Worm (Caenorhabditis elegans) whole organism, early embryonic: ENCODE measurements around the gene unc-43.

ENCODE experiments used
- B0310.2 ChIP-seq: sonication (generic microtip); optimal IDR thresholded peaks from 2 replicates; lab custom pipeline; 2016; ENCODE audit warnings: mild to moderate bottlenecking, missing genetic modification characterization, missing compliant biosample characterization
- F13C5.2 ChIP-seq: sonication (generic microtip); optimal IDR thresholded peaks from 2 replicates; lab custom pipeline; 2017; ENCODE audit warnings: mild to moderate bottlenecking, missing genetic modification characterization, inconsistent platforms, missing compliant biosample characterization
- aly-1 ChIP-seq: sonication (generic microtip); optimal IDR thresholded peaks from 2 replicates; lab custom pipeline; 2016; ENCODE audit warnings: missing genetic modification characterization, missing compliant biosample characterization
- ama-1 ChIP-seq: fragments of 150-350 bp; optimal IDR thresholded peaks from 2 replicates; lab custom pipeline; 2014
- ceh-13 ChIP-seq: fragments of 200-800 bp; sonication (Bioruptor generic); optimal IDR thresholded peaks from 2 replicates; lab custom pipeline; 2018; ENCODE audit warnings: mild to moderate bottlenecking, missing genetic modification characterization, missing compliant biosample characterization
- ceh-36 ChIP-seq: sonication (generic microtip); optimal IDR thresholded peaks from 2 replicates; lab custom pipeline; 2016; ENCODE audit warnings: missing genetic modification characterization, inconsistent platforms, missing compliant biosample characterization
- ets-7 ChIP-seq: sonication (generic microtip); optimal IDR thresholded peaks from 2 replicates; lab custom pipeline; 2016; ENCODE audit warnings: missing genotype, missing genetic modification characterization, missing compliant biosample characterization
- flt-1 ChIP-seq: fragments of 200-800 bp; sonication (Bioruptor generic); IDR thresholded peaks from 2 replicates; pipeline ENCODE4 v1.3.6; 2022; ENCODE audit warnings: missing genetic modification characterization, missing compliant biosample characterization
- hmbx-1 ChIP-seq: sonication (generic microtip); optimal IDR thresholded peaks from 2 replicates; lab custom pipeline; 2016; ENCODE audit warnings: mild to moderate bottlenecking, missing genetic modification characterization, missing compliant biosample characterization
- hmg-4 ChIP-seq: fragments of 200-800 bp; sonication (Bioruptor generic); optimal IDR thresholded peaks from 2 replicates; lab custom pipeline; 2018; ENCODE audit warnings: mild to moderate bottlenecking, missing genetic modification characterization, missing compliant biosample characterization
- hnd-1 ChIP-seq: sonication (generic microtip); optimal IDR thresholded peaks from 2 replicates; lab custom pipeline; 2016; ENCODE audit warnings: missing genetic modification characterization, missing compliant biosample characterization
- pes-1 ChIP-seq: fragments of 200-800 bp; sonication (Bioruptor generic); IDR thresholded peaks from 2 replicates; pipeline ENCODE4 v1.3.6; 2022; ENCODE audit warnings: missing genetic modification reagents, missing genetic modification characterization, missing compliant biosample characterization
- scrt-1 ChIP-seq: fragments of 200-800 bp; sonication (Bioruptor generic); IDR thresholded peaks from 2 replicates; pipeline ENCODE4 v1.3.6; 2022; ENCODE audit warnings: missing genetic modification characterization, missing compliant biosample characterization
- sea-1 ChIP-seq: fragments of 200-800 bp; sonication (Bioruptor generic); conservative IDR thresholded peaks from 2 replicates; pipeline ENCODE4 v1.3.6; 2022; ENCODE audit warnings: missing genetic modification characterization, missing compliant biosample characterization
- tbx-11 ChIP-seq: fragments of 200-800 bp; sonication (Bioruptor generic); IDR thresholded peaks from 2 replicates; pipeline ENCODE4 v1.3.6; 2022; ENCODE audit warnings: missing genetic modification characterization, missing compliant biosample characterization
- tbx-37 ChIP-seq: fragments of 200-800 bp; sonication (Bioruptor generic); conservative IDR thresholded peaks from 2 replicates; pipeline ENCODE4 v1.3.6; 2022; ENCODE audit warnings: missing genetic modification reagents, missing genetic modification characterization, missing compliant biosample characterization
- tra-4 ChIP-seq: sonication (generic microtip); optimal IDR thresholded peaks from 2 replicates; lab custom pipeline; 2017; ENCODE audit warnings: missing genetic modification characterization, missing compliant biosample characterization

unc-43 gene

ce11 chrIV:10345486-10345885 is 4.5 kb downstream of the unc-43 start:
- TF ChIP-seq sea-1 (GFP tag; lab: Robert Waterston, UW) (no peak), scrt-1 (GFP tag; lab: Robert Waterston, UW) (no peak)

ce11 chrIV:10344621-10345020 is 5.4 kb downstream of the unc-43 start:
- TF ChIP-seq pes-1 (GFP tag; lab: Robert Waterston, UW) (no peak), ceh-13 (GFP tag; lab: Kevin White, UChicago) (no peak), tbx-37 (GFP tag; lab: Robert Waterston, UW) (no peak), sea-1 (GFP tag; lab: Robert Waterston, UW) (no peak), hnd-1 (tag; lab: Kevin White, UChicago) (no peak), flt-1 (GFP tag; lab: Robert Waterston, UW) (no peak), ceh-36 (tag; lab: Kevin White, UChicago) (no peak), tbx-11 (GFP tag; lab: Robert Waterston, UW) (no peak), aly-1 (tag; lab: Kevin White, UChicago) (no peak), hmg-4 (GFP tag; lab: Kevin White, UChicago) (no peak), F13C5.2 (tag; lab: Kevin White, UChicago) (no peak), scrt-1 (GFP tag; lab: Robert Waterston, UW) (no peak), B0310.2 (tag; lab: Kevin White, UChicago) (no peak), hmbx-1 (tag; lab: Kevin White, UChicago) (no peak), ama-1 (lab: Kevin White, UChicago) (no peak), tra-4 (tag; lab: Kevin White, UChicago) (no peak), ets-7 (tag; lab: Kevin White, UChicago) (no peak)

ce11 chrIV:10342361-10342706 is 7.7 kb downstream of the unc-43 start:
- no peak for TF ChIP-seq sea-1 (GFP tag; lab: Robert Waterston, UW)
- TF ChIP-seq F13C5.2 (tag; lab: Kevin White, UChicago), result no peak
- no peak for TF ChIP-seq pes-1 (GFP tag; lab: Robert Waterston, UW)
- no peak for TF ChIP-seq aly-1 (tag; lab: Kevin White, UChicago)
- TF ChIP-seq scrt-1 (GFP tag; lab: Robert Waterston, UW), result no peak
- no peak for TF ChIP-seq ets-7 (tag; lab: Kevin White, UChicago)
- TF ChIP-seq tra-4 (tag; lab: Kevin White, UChicago), result no peak

- TF ChIP-seq hnd-1 (tag; lab: Kevin White, UChicago), result no peak
- TF ChIP-seq hmg-4 (GFP tag; lab: Kevin White, UChicago), result no peak
- TF ChIP-seq flt-1 (GFP tag; lab: Robert Waterston, UW), result no peak
- TF ChIP-seq aly-1 (tag; lab: Kevin White, UChicago), result no peak
- no peak for TF ChIP-seq tra-4 (tag; lab: Kevin White, UChicago)
- 0 out of 2 replicates have a peak, but pooled peaks have one; percentile 24 for TF ChIP-seq tbx-11 (GFP tag; lab: Robert Waterston, UW)
Measured at ce11 chrIV:10341618-10342360, 8.2 kb downstream of the unc-43 start.

DNA sequence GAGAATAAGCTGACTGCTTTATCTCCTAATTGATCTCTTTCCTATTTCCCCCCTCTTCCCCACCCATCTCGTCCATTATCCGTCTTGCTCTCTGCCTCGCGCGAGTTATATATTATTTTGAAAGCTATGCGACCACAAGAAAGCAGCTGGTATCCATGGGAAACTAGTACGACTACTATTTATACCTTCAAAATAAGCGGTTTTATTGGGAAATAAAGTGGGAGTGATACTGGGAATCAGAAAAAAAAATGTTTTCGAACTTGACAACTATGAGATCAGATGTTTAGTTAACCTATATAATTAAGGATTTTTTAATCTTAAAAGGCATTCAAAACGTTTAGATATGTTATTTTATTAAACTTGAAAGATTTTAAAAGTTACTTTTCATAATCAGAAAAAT is 10.3 kb downstream of the unc-43 start:
- no peak for TF ChIP-seq ceh-36 (tag; lab: Kevin White, UChicago)
- TF ChIP-seq F13C5.2 (tag; lab: Kevin White, UChicago), result no peak
- no peak for TF ChIP-seq hmbx-1 (tag; lab: Kevin White, UChicago)
- no peak for TF ChIP-seq tra-4 (tag; lab: Kevin White, UChicago)
- TF ChIP-seq tbx-11 (GFP tag; lab: Robert Waterston, UW), result no peak
- TF ChIP-seq aly-1 (tag; lab: Kevin White, UChicago), result no peak
- TF ChIP-seq hmg-4 (GFP tag; lab: Kevin White, UChicago), result no peak
- no peak for TF ChIP-seq B0310.2 (tag; lab: Kevin White, UChicago)
- TF ChIP-seq ama-1 (lab: Kevin White, UChicago), result no peak
- TF ChIP-seq ets-7 (tag; lab: Kevin White, UChicago), result no peak
- no peak for TF ChIP-seq hnd-1 (tag; lab: Kevin White, UChicago)
- no peak for TF ChIP-seq scrt-1 (GFP tag; lab: Robert Waterston, UW)
- TF ChIP-seq pes-1 (GFP tag; lab: Robert Waterston, UW), result no peak
- no peak for TF ChIP-seq flt-1 (GFP tag; lab: Robert Waterston, UW)
- TF ChIP-seq ceh-13 (GFP tag; lab: Kevin White, UChicago), result no peak
- no peak for TF ChIP-seq tbx-37 (GFP tag; lab: Robert Waterston, UW)

DNA sequence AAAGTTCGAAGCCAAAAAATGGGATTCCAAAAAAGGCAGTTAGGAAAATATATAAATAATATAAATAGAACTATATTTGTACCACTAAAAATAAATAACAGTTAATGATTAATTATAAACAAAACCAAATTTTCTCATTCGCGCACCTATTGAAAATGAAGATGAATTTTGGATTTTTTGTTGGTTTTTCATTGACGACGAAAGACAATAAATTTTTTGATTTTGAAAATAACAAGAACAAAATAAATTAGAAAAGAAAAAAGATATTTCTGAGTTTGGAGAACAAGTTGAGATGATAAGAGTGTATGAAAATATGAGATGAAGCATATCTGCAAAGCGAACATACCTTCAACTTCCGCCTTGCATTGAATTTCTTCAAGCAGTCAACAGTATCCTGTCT is 12.7 kb downstream of the unc-43 start:
- no peak for TF ChIP-seq ceh-36 (tag; lab: Kevin White, UChicago)
- TF ChIP-seq F13C5.2 (tag; lab: Kevin White, UChicago), result no peak
- no peak for TF ChIP-seq flt-1 (GFP tag; lab: Robert Waterston, UW)
- TF ChIP-seq tbx-11 (GFP tag; lab: Robert Waterston, UW), result no peak
- no peak for TF ChIP-seq hmg-4 (GFP tag; lab: Kevin White, UChicago)
- no peak for TF ChIP-seq scrt-1 (GFP tag; lab: Robert Waterston, UW)
- no peak for TF ChIP-seq hnd-1 (tag; lab: Kevin White, UChicago)
- no peak for TF ChIP-seq hmbx-1 (tag; lab: Kevin White, UChicago)
- TF ChIP-seq ama-1 (lab: Kevin White, UChicago), result no peak
- no peak for TF ChIP-seq sea-1 (GFP tag; lab: Robert Waterston, UW)
- TF ChIP-seq aly-1 (tag; lab: Kevin White, UChicago), result no peak

ce11 chrIV:10331882-10332281 is 18.1 kb downstream of the unc-43 start:
- TF ChIP-seq ama-1 (lab: Kevin White, UChicago) (no peak), hmbx-1 (tag; lab: Kevin White, UChicago) (no peak), scrt-1 (GFP tag; lab: Robert Waterston, UW) (no peak), sea-1 (GFP tag; lab: Robert Waterston, UW) (no peak)
